Worm (Caenorhabditis elegans) whole organism, young adult: ENCODE measurements around the gene C18G1.6.

Experiments
- C17E4.6 ChIP-seq: fragments of 200-800 bp; sonication (Bioruptor generic); IDR thresholded peaks from 2 replicates; pipeline ENCODE4 v1.3.6; 2022; ENCODE audit warnings: missing genetic modification reagents, missing genetic modification characterization, missing compliant biosample characterization
- F55B11.4 ChIP-seq: sonication (generic microtip); optimal IDR thresholded peaks from 2 replicates; lab custom pipeline; 2016; ENCODE audit warnings: missing compliant biosample characterization, missing genetic modification characterization, borderline replicate concordance; ENCODE audit not compliant: insufficient read depth
- ceh-100 ChIP-seq: fragments of 200-800 bp; sonication (Bioruptor generic); IDR thresholded peaks from 2 replicates; pipeline ENCODE4 v1.3.6; 2022; ENCODE audit warnings: missing genetic modification reagents, missing genetic modification characterization, missing compliant biosample characterization
- egl-44 ChIP-seq: fragments of 200-800 bp; sonication (Bioruptor generic); IDR thresholded peaks from 2 replicates; pipeline ENCODE4 v1.3.6; 2022; ENCODE audit warnings: missing genetic modification reagents, missing genetic modification characterization, missing compliant biosample characterization
- hsf-1 ChIP-seq: fragments of 200-800 bp; sonication (Bioruptor generic); IDR thresholded peaks from 2 replicates; pipeline ENCODE4 v1.3.6; 2022; ENCODE audit warnings: missing genetic modification reagents, missing genetic modification characterization, missing compliant biosample characterization
- lag-1 ChIP-seq: fragments of 200-800 bp; sonication (Bioruptor generic); IDR thresholded peaks from 2 replicates; pipeline ENCODE4 v1.3.6; 2022; ENCODE audit warnings: missing genetic modification reagents, missing genetic modification characterization, missing compliant biosample characterization
- lin-40 ChIP-seq: sonication (generic microtip); optimal IDR thresholded peaks from 2 replicates; lab custom pipeline; 2016; ENCODE audit warnings: missing genetic modification characterization, mild to moderate bottlenecking, missing compliant biosample characterization, missing genotype, missing genetic modification reagents
- zfh-2 ChIP-seq: fragments of 200-800 bp; sonication (Bioruptor generic); conservative IDR thresholded peaks from 2 replicates; pipeline ENCODE4 v1.3.6; 2022; ENCODE audit warnings: missing genetic modification reagents, missing genetic modification characterization, missing compliant biosample characterization
- ztf-25 ChIP-seq: fragments of 200-800 bp; sonication (Bioruptor generic); IDR thresholded peaks from 2 replicates; pipeline ENCODE4 v1.3.6; 2022; ENCODE audit warnings: missing genetic modification reagents, missing genetic modification characterization, missing compliant biosample characterization

Gene C18G1.6

ce11 chrV:4800794-4801193 is 50.4 kb downstream of the C18G1.6 start, which contains the start of gene R02F11.1:
TSS of gene R02F11.1 (plus strand) at chrV:4801094.
- TF ChIP-seq egl-44 (GFP tag; lab: Robert Waterston, UW) (no peak), hsf-1 (GFP tag; lab: Robert Waterston, UW) (0 out of 2 replicates have a peak, but pooled peaks have one; percentile 22), lag-1 (GFP tag; lab: Robert Waterston, UW) (no peak), lin-40 (tag; lab: Kevin White, UChicago) (no peak)
- TF ChIP-seq, all 124 proteins: peak for 1

ce11 chrV:4801943-4802342 is 51.5 kb downstream of the C18G1.6 start:
- TF ChIP-seq ztf-25 (0 out of 2 replicates have a peak, but pooled peaks have one; percentile 10), zfh-2 (GFP tag; lab: Robert Waterston, UW) (peak; percentile 71), C17E4.6 (no peak), ceh-100 (GFP tag; lab: Robert Waterston, UW) (no peak), F55B11.4 (tag; lab: Kevin White, UChicago) (no peak)
